Fruit fly (Drosophila melanogaster): ENCODE results near the gene rtv.

DNA sequence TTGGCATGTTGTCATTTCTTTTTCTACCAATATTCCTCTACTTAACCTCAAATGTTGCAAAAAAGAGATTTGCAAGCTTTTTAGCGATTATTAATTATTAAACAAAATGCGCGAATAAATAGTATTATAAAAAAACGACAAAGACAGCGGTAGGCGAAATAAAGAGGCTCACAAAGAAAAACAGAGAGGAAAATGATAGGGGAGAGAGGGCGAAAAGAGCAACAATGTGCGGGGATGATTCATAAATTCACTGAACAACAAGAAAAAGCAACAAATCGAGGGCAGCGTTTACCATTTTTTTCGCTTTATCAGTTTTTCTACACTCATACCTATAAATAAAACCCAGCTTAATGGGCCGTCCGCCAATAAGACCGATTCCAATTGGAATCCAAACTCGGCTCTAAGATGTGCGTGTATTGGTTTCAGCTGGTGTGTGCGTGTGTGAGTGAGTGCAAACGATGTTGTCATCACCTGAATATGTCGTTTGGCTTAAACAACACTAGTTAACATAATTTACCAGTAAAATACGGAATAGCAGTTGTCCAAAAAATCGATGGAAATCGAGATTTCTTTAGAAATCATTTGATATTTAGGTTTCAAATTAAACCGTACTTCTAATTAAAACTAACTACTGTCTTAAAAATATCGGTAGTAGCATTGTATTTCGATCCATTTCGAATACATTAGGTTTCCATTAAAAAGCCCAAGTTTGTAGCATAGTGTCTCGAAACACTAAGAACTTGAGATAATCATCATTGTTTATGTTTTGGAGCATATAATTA lies 2.2 kb upstream of the rtv start:
- TF ChIP-seq psq (optimal IDR thresholded peaks at IDR 0.05) (no peak), Sin3A (optimal IDR thresholded peaks at IDR 0.05) (no peak), h (optimal IDR thresholded peaks at IDR 0.05) (no peak), insv (optimal IDR thresholded peaks at IDR 0.05) (no peak), Myc (optimal IDR thresholded peaks at IDR 0.05) (no peak), ttk (optimal IDR thresholded peaks at IDR 0.05) (no peak)

Measured in Kc167 (cell line).